Fruit fly (Drosophila melanogaster) whole organism, embryonic: ENCODE measurements around the gene deltaCOP.

Experiments used
- Bgb ChIP-seq: fragments of 200-800 bp; sonication (Bioruptor generic); IDR thresholded peaks from 2 replicates; pipeline ENCODE4 v1.3.6; 2022; ENCODE audit warnings: missing biosample characterization, missing genetic modification characterization; ENCODE audit not compliant: partially characterized antibody
- CG11085 ChIP-seq: fragments of 200-800 bp; sonication (Bioruptor generic); IDR thresholded peaks from 2 replicates; pipeline ENCODE4 v1.3.6; 2022; ENCODE audit warnings: missing biosample characterization, missing genetic modification characterization
- CG11456 ChIP-seq: fragments of 200-800 bp; sonication (Bioruptor generic); IDR thresholded peaks from 3 replicates; pipeline ENCODE4 v1.3.6; 2022; ENCODE audit warnings: missing biosample characterization, missing genetic modification characterization
- CG12104 ChIP-seq: fragments of 200-800 bp; sonication (Bioruptor generic); optimal IDR thresholded peaks from 3 replicates; lab custom pipeline; 2016; ENCODE audit warnings: missing biosample characterization, missing genetic modification characterization
- CG12299 ChIP-seq: fragments of 200-800 bp; sonication (Bioruptor generic); optimal IDR thresholded peaks from 2 replicates; lab custom pipeline; 2018; ENCODE audit warnings: missing biosample characterization, mild to moderate bottlenecking, missing genetic modification characterization
- CG12659 ChIP-seq: fragments of 200-800 bp; sonication (Bioruptor generic); optimal IDR thresholded peaks from 3 replicates; lab custom pipeline; 2017; ENCODE audit warnings: mild to moderate bottlenecking, missing biosample characterization, missing genetic modification reagents, missing genetic modification characterization
- CG12942 ChIP-seq: fragments of 200-800 bp; sonication (Bioruptor generic); optimal IDR thresholded peaks from 3 replicates; lab custom pipeline; 2016; ENCODE audit warnings: missing biosample characterization, missing genetic modification characterization
- CG14441 ChIP-seq: fragments of 200-800 bp; sonication (Bioruptor generic); IDR thresholded peaks from 2 replicates; pipeline ENCODE4 v1.3.6; 2022; ENCODE audit warnings: missing biosample characterization, missing genetic modification characterization
- CG14667 ChIP-seq: fragments of 200-800 bp; sonication (Bioruptor generic); IDR thresholded peaks from 2 replicates; pipeline ENCODE4 v1.3.6; 2022; ENCODE audit warnings: missing biosample characterization, missing genetic modification characterization
- CG16813 ChIP-seq: fragments of 200-800 bp; sonication (Bioruptor generic); IDR thresholded peaks from 3 replicates; pipeline ENCODE4 v1.3.6; 2022; ENCODE audit warnings: missing biosample characterization, missing genetic modification characterization; ENCODE audit not compliant: partially characterized antibody
- CG17361 ChIP-seq: fragments of 200-800 bp; sonication (Bioruptor generic); IDR thresholded peaks from 3 replicates; pipeline ENCODE4 v1.3.6; 2022; ENCODE audit warnings: missing biosample characterization, missing genetic modification characterization
- CG17385 ChIP-seq: fragments of 200-800 bp; sonication (Bioruptor generic); optimal IDR thresholded peaks from 3 replicates; lab custom pipeline; 2018; ENCODE audit warnings: missing biosample characterization, mild to moderate bottlenecking, missing genetic modification characterization
- CG17829 ChIP-seq: fragments of 200-800 bp; optimal IDR thresholded peaks from 2 replicates; lab custom pipeline; 2019; ENCODE audit warnings: missing biosample characterization, mild to moderate bottlenecking, missing genetic modification characterization, moderate library complexity
- CG2712 ChIP-seq: fragments of 200-800 bp; optimal IDR thresholded peaks from 3 replicates; lab custom pipeline; 2019; ENCODE audit warnings: missing biosample characterization, mild to moderate bottlenecking, missing genetic modification characterization, moderate library complexity
- CG31224 ChIP-seq: fragments of 200-800 bp; sonication (Bioruptor generic); IDR thresholded peaks from 2 replicates; pipeline ENCODE4 v1.3.6; 2022; ENCODE audit warnings: missing biosample characterization, missing genetic modification characterization
- CG34422 ChIP-seq: fragments of 200-800 bp; sonication (Bioruptor generic); IDR thresholded peaks from 3 replicates; pipeline ENCODE4 v1.3.6; 2022; ENCODE audit warnings: missing biosample characterization, missing genetic modification characterization
- CG3995 ChIP-seq: fragments of 200-800 bp; sonication (Bioruptor generic); optimal IDR thresholded peaks from 3 replicates; lab custom pipeline; 2016; ENCODE audit warnings: missing biosample characterization, missing genetic modification characterization
- CG4424 ChIP-seq: fragments of 200-800 bp; sonication (Bioruptor generic); optimal IDR thresholded peaks from 3 replicates; lab custom pipeline; 2016; ENCODE audit warnings: missing biosample characterization, missing genetic modification characterization
- CG6683 ChIP-seq: fragments of 200-800 bp; sonication (Bioruptor generic); optimal IDR thresholded peaks from 2 replicates; lab custom pipeline; 2017; ENCODE audit warnings: missing biosample characterization, mild to moderate bottlenecking, missing genetic modification characterization, missing genetic modification reagents
- CG9876 ChIP-seq: fragments of 200-800 bp; sonication (Bioruptor generic); optimal IDR thresholded peaks from 2 replicates; lab custom pipeline; 2016; ENCODE audit warnings: missing biosample characterization, missing genetic modification characterization
- Camta ChIP-seq: fragments of 200-800 bp; sonication (Bioruptor generic); optimal IDR thresholded peaks from 2 replicates; lab custom pipeline; 2016; ENCODE audit warnings: missing biosample characterization, missing genetic modification characterization
- Doc3 ChIP-seq: fragments of 200-800 bp; sonication (Bioruptor generic); IDR thresholded peaks from 3 replicates; pipeline ENCODE4 v1.3.6; 2022; ENCODE audit warnings: missing biosample characterization, missing genetic modification characterization; ENCODE audit not compliant: partially characterized antibody
- Elba2 ChIP-seq: fragments of 200-800 bp; sonication (Bioruptor generic); optimal IDR thresholded peaks from 3 replicates; lab custom pipeline; 2016; ENCODE audit warnings: missing biosample characterization, missing genetic modification characterization
- Ets65A ChIP-seq: fragments of 200-800 bp; sonication (Bioruptor generic); peaks from one replicate; lab custom pipeline; 2016; ENCODE audit warnings: missing biosample characterization, missing genetic modification characterization
- Gug ChIP-seq: fragments of 200-800 bp; sonication (Bioruptor generic); IDR thresholded peaks from 4 replicates; pipeline ENCODE4 v1.3.6; 2022; ENCODE audit warnings: missing biosample characterization, missing genetic modification characterization
- HLH3B ChIP-seq: fragments of 200-800 bp; sonication (Bioruptor generic); IDR thresholded peaks from 2 replicates; pipeline ENCODE4 v1.3.6; 2022; ENCODE audit warnings: missing biosample characterization, missing genetic modification characterization
- Hsf ChIP-seq: fragments of 200-800 bp; sonication (Bioruptor generic); optimal IDR thresholded peaks from 3 replicates; lab custom pipeline; 2016; ENCODE audit warnings: missing biosample characterization, missing genetic modification characterization
- Med ChIP-seq: fragments of 200-800 bp; sonication (Bioruptor generic); peaks from one replicate; lab custom pipeline; 2016; ENCODE audit warnings: missing biosample characterization, missing genetic modification characterization, mild to moderate bottlenecking, inconsistent platforms, moderate library complexity
- Mrtf ChIP-seq: fragments of 200-800 bp; sonication (Bioruptor generic); IDR thresholded peaks from 3 replicates; pipeline ENCODE4 v1.3.6; 2022; ENCODE audit warnings: missing biosample characterization, missing genetic modification characterization
- Myb ChIP-seq: fragments of 200-800 bp; sonication (Bioruptor generic); optimal IDR thresholded peaks from 2 replicates; lab custom pipeline; 2016; ENCODE audit warnings: missing biosample characterization, missing genetic modification characterization
- Scr ChIP-seq: fragments of 200-800 bp; sonication (Bioruptor generic); IDR thresholded peaks from 2 replicates; pipeline ENCODE4 v1.3.6; 2022; ENCODE audit warnings: missing biosample characterization, missing genetic modification characterization; ENCODE audit not compliant: partially characterized antibody
- TFAM ChIP-seq: fragments of 200-800 bp; sonication (Bioruptor generic); optimal IDR thresholded peaks from 2 replicates; lab custom pipeline; 2017; ENCODE audit warnings: missing biosample characterization, missing genetic modification characterization, inconsistent platforms
- Xbp1 ChIP-seq: fragments of 200-800 bp; sonication (Bioruptor generic); optimal IDR thresholded peaks from 3 replicates; lab custom pipeline; 2016; ENCODE audit warnings: missing biosample characterization, mild to moderate bottlenecking, missing genetic modification characterization
- Xrp1 ChIP-seq: fragments of 200-800 bp; sonication (Bioruptor generic); IDR thresholded peaks from 2 replicates; pipeline ENCODE4 v1.3.6; 2022; ENCODE audit warnings: missing biosample characterization, missing genetic modification characterization
- bbx ChIP-seq: fragments of 200-800 bp; sonication (Bioruptor generic); IDR thresholded peaks from 2 replicates; pipeline ENCODE4 v1.3.6; 2022; ENCODE audit warnings: missing biosample characterization, missing genetic modification characterization; ENCODE audit not compliant: partially characterized antibody
- ci ChIP-seq: fragments of 200-800 bp; sonication (Bioruptor generic); IDR thresholded peaks from 3 replicates; pipeline ENCODE4 v1.3.6; 2022; ENCODE audit warnings: missing biosample characterization, missing genetic modification characterization
- croc ChIP-seq: fragments of 200-800 bp; sonication (Bioruptor generic); conservative IDR thresholded peaks from 3 replicates; pipeline ENCODE4 v1.3.6; 2022; ENCODE audit warnings: missing biosample characterization, missing genetic modification characterization
- fd64A ChIP-seq: fragments of 200-800 bp; sonication (Bioruptor generic); optimal IDR thresholded peaks from 3 replicates; lab custom pipeline; 2018; ENCODE audit warnings: missing biosample characterization, mild to moderate bottlenecking, missing genetic modification characterization
- lilli ChIP-seq: fragments of 200-800 bp; sonication (Bioruptor generic); optimal IDR thresholded peaks from 3 replicates; lab custom pipeline; 2016; ENCODE audit warnings: missing biosample characterization, missing genetic modification characterization
- luna ChIP-seq: fragments of 200-800 bp; sonication (Bioruptor generic); optimal IDR thresholded peaks from 2 replicates; lab custom pipeline; 2016; ENCODE audit warnings: missing biosample characterization, missing genetic modification characterization
- nerfin-1 ChIP-seq: fragments of 200-800 bp; sonication (Bioruptor generic); optimal IDR thresholded peaks from 3 replicates; lab custom pipeline; 2019; ENCODE audit warnings: missing biosample characterization, mild to moderate bottlenecking, missing genetic modification characterization, moderate library complexity
- onecut ChIP-seq: fragments of 200-800 bp; sonication (Bioruptor generic); IDR thresholded peaks from 2 replicates; pipeline ENCODE4 v1.3.6; 2022; ENCODE audit warnings: missing biosample characterization, missing genetic modification characterization
- p53 ChIP-seq: fragments of 200-800 bp; sonication (Bioruptor generic); optimal IDR thresholded peaks from 2 replicates; lab custom pipeline; 2016; ENCODE audit warnings: missing biosample characterization, missing genetic modification characterization
- pan ChIP-seq, 4 experiments: fragments of >200 bp in 3 of 4; fragments of 200-800 bp in 1 of 4; sonication (Bioruptor generic) in 1 of 4; optimal IDR thresholded peaks in 3 of 4; IDR thresholded peaks in 1 of 4; 2 replicates each; pipeline versions ENCODE4 v1.3.6 to Lab custom; 2017 to 2022; ENCODE audit warnings: missing biosample characterization in 2 of 4, missing genetic modification characterization in 2 of 4, mixed read lengths in 1 of 4
- repo ChIP-seq: fragments of 200-800 bp; sonication (Bioruptor generic); optimal IDR thresholded peaks from 2 replicates; lab custom pipeline; 2016; ENCODE audit warnings: missing biosample characterization, missing genetic modification characterization
- slbo ChIP-seq: fragments of 200-800 bp; sonication (Bioruptor generic); IDR thresholded peaks from 2 replicates; pipeline ENCODE4 v1.3.6; 2022; ENCODE audit warnings: missing biosample characterization, missing genetic modification characterization
- wek ChIP-seq: fragments of 200-800 bp; sonication (Bioruptor generic); optimal IDR thresholded peaks from 3 replicates; lab custom pipeline; 2018; ENCODE audit warnings: missing biosample characterization, mild to moderate bottlenecking, missing genetic modification characterization, moderate library complexity
- zfh1 ChIP-seq: fragments of 200-800 bp; sonication (Bioruptor generic); IDR thresholded peaks from 3 replicates; pipeline ENCODE4 v1.3.6; 2022; ENCODE audit warnings: missing biosample characterization, missing genetic modification characterization
- zfh2 ChIP-seq: fragments of 200-800 bp; sonication (Bioruptor generic); optimal IDR thresholded peaks from 2 replicates; lab custom pipeline; 2016; ENCODE audit warnings: missing biosample characterization, missing genetic modification characterization

Gene deltaCOP

DNA sequence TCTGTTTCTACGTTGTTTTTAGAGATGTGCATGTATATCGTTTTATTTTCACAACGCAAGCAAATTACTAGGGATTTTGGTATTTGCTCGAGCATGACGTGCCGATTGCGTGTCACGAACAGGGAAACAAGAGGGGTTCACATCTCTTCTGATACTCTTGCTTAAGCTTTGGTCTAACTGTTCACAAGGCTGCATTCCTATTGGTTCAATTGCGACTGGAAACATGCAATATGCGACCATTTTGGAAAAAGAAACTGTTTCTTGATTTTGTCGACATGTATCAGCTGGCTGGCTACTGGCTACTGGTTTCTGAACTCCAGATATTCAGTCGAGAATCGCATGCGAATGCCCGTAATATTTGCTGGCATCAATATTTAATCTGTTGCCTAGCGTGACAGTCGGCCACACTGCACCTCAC, 18.6 kb upstream of the deltaCOP start, which contains the start of gene Coa8:
Gene Coa8, plus strand, starts transcription at position 144 of the 418 bp plus-strand sequence.
- TF ChIP-seq Elba2 (GFP tag; lab: Kevin White, UChicago) (peak; percentile 22), pan (optimal IDR thresholded peaks at IDR 0.05; lab: Kevin White, UChicago) (no peak), pan (GFP tag; optimal IDR thresholded peaks at IDR 0.05 in 1 of 2, IDR thresholded peaks at IDR 0.05 in 1 of 2) (peak in 1 of 2 experiments; percentile 54), CG12299 (tag; lab: Kevin White, UChicago) (peak; percentile 36), CG3995 (GFP tag; lab: Kevin White, UChicago) (peak; percentile 30), repo (GFP tag; lab: Kevin White, UChicago) (peak; percentile 18), slbo (GFP tag; lab: Robert Waterston, UW) (peak; percentile 65; the same call in 1 of the 2 replicates), bbx (GFP tag; lab: Robert Waterston, UW) (peak; percentile 7; the same call in 1 of the 2 replicates), Xrp1 (GFP tag; lab: Robert Waterston, UW) (peak; percentile 44), HLH3B (GFP tag; lab: Robert Waterston, UW) (no peak), Hsf (GFP tag; lab: Kevin White, UChicago) (peak; percentile 21), Doc3 (peak; percentile 34), zfh1 (GFP tag; lab: Robert Waterston, UW) (peak; percentile 46; the same call in 2 of the 3 replicates), CG6683 (no peak), CG16813 (GFP tag; lab: Robert Waterston, UW) (peak; percentile 42), CG11085 (GFP tag; lab: Robert Waterston, UW) (0 out of 2 replicates have a peak, but pooled peaks have one; percentile 14), croc (GFP tag; lab: Robert Waterston, UW) (no peak), CG12659 (GFP tag; lab: Kevin White, UChicago) (peak; percentile 25), CG31224 (GFP tag; lab: Robert Waterston, UW) (peak; percentile 87), CG17361 (GFP tag; lab: Robert Waterston, UW) (no peak; the same call in 2 of the 3 replicates), CG17385 (peak; percentile 31), CG4424 (GFP tag; lab: Kevin White, UChicago) (peak; percentile 4), Xbp1 (GFP tag; lab: Kevin White, UChicago) (peak; percentile 56), CG12104 (no peak), Med (GFP tag; lab: Kevin White, UChicago) (peak; percentile 89), Ets65A (GFP tag; lab: Kevin White, UChicago) (peak; percentile 93), TFAM (GFP tag; lab: Kevin White, UChicago) (no peak), Myb (GFP tag; lab: Kevin White, UChicago) (peak; percentile 26), luna (GFP tag; lab: Kevin White, UChicago) (no peak), CG17829 (tag; lab: Kevin White, UChicago) (peak; percentile 9), CG34422 (GFP tag; lab: Robert Waterston, UW) (0 out of 3 replicates have a peak, but pooled peaks have one; percentile 47), onecut (0 out of 2 replicates have a peak, but pooled peaks have one; percentile 11), CG2712 (tag; lab: Kevin White, UChicago) (peak; percentile 22), Scr (GFP tag; lab: Robert Waterston, UW) (peak; percentile 11), wek (GFP tag; lab: Kevin White, UChicago) (peak; percentile 91), ci (GFP tag; lab: Robert Waterston, UW) (0 out of 3 replicates have a peak, but pooled peaks have one; percentile 18), CG14441 (GFP tag; lab: Robert Waterston, UW) (peak; percentile 52; the same call in 1 of the 2 replicates), CG11456 (GFP tag; lab: Robert Waterston, UW) (0 out of 3 replicates have a peak, but pooled peaks have one; percentile 43), CG12942 (GFP tag; lab: Kevin White, UChicago) (peak; percentile 23), CG9876 (peak; percentile 17), Bgb (GFP tag; lab: Robert Waterston, UW) (peak; percentile 39; the same call in 1 of the 2 replicates), Mrtf (GFP tag; lab: Robert Waterston, UW) (no peak), lilli (GFP tag; lab: Kevin White, UChicago) (peak; percentile 53), Camta (GFP tag; lab: Kevin White, UChicago) (no peak), fd64A (no peak), p53 (GFP tag; lab: Kevin White, UChicago) (no peak), nerfin-1 (tag; lab: Kevin White, UChicago) (peak; percentile 16), zfh2 (peak; percentile 62), CG14667 (GFP tag; lab: Robert Waterston, UW) (peak; percentile 30; the same call in 1 of the 2 replicates), Gug (peak; percentile 37; the same call in 2 of the 4 replicates)
